Worm (Caenorhabditis elegans) whole organism, L4 larva: ENCODE measurements around the gene rod-1.

Experiments used
- D1046.2 ChIP-seq: fragments of 200-800 bp; sonication (Bioruptor generic); IDR thresholded peaks from 2 replicates; pipeline ENCODE4 v1.3.6; 2022; ENCODE audit warnings: missing genetic modification characterization, missing compliant biosample characterization
- Y105C5A.15 ChIP-seq: fragments of 200-800 bp; sonication (Bioruptor generic); IDR thresholded peaks from 2 replicates; pipeline ENCODE4 v1.3.6; 2022; ENCODE audit warnings: missing genetic modification characterization, missing compliant biosample characterization
- Y48G9A.11 ChIP-seq: fragments of 200-800 bp; sonication (Bioruptor generic); IDR thresholded peaks from 2 replicates; pipeline ENCODE4 v1.3.6; 2022; ENCODE audit warnings: missing genetic modification reagents, missing genetic modification characterization, missing compliant biosample characterization
- ZK337.2 ChIP-seq: fragments of 200-800 bp; sonication (Bioruptor generic); IDR thresholded peaks from 2 replicates; pipeline ENCODE4 v1.3.6; 2022; ENCODE audit warnings: missing genetic modification reagents, missing genetic modification characterization, missing compliant biosample characterization
- aha-1 ChIP-seq: fragments of 150-350 bp; peaks from one replicate; lab custom pipeline; 2014; ENCODE audit warnings: missing biosample characterization, missing genetic modification characterization
- attf-4 ChIP-seq: sonication (generic microtip); optimal IDR thresholded peaks from 3 replicates; lab custom pipeline; 2017; ENCODE audit warnings: missing biosample characterization, missing genetic modification characterization
- ces-1 ChIP-seq: fragments of 150-350 bp; sonication (generic microtip); optimal IDR thresholded peaks from 4 replicates; lab custom pipeline; 2014; ENCODE audit warnings: missing biosample characterization, missing genetic modification reagents, missing genetic modification characterization
- cey-2 ChIP-seq: sonication (generic microtip); optimal IDR thresholded peaks from 3 replicates; lab custom pipeline; 2017; ENCODE audit warnings: missing genetic modification characterization, mild to moderate bottlenecking, missing compliant biosample characterization, antibody characterized with exemption, borderline replicate concordance; ENCODE audit not compliant: insufficient read depth
- ctbp-1 ChIP-seq: fragments of 200-800 bp; sonication (Bioruptor generic); IDR thresholded peaks from 2 replicates; pipeline ENCODE4 v1.3.6; 2022; ENCODE audit warnings: missing genetic modification reagents, missing genetic modification characterization, missing compliant biosample characterization
- daf-12 ChIP-seq: fragments of 150-350 bp; optimal IDR thresholded peaks from 2 replicates; lab custom pipeline; 2014; ENCODE audit warnings: missing biosample characterization, missing genetic modification reagents, missing genetic modification characterization
- daf-16 ChIP-seq, 3 experiments: sonication (generic microtip); optimal IDR thresholded peaks; 2 replicates each; lab custom pipeline; 2016 to 2017; ENCODE audit warnings: missing genetic modification characterization in 3 of 3, missing genetic modification reagents in 3 of 3, mild to moderate bottlenecking in 2 of 3, missing compliant biosample characterization in 2 of 3, missing biosample characterization in 1 of 3, moderate library complexity in 1 of 3
- daf-8 ChIP-seq: fragments of 200-800 bp; sonication (Bioruptor generic); IDR thresholded peaks from 2 replicates; pipeline ENCODE4 v1.3.6; 2022; ENCODE audit warnings: missing genetic modification characterization, missing compliant biosample characterization
- dmd-6 ChIP-seq: fragments of 200-800 bp; sonication (Bioruptor generic); IDR thresholded peaks from 2 replicates; pipeline ENCODE4 v1.3.6; 2022; ENCODE audit warnings: missing genetic modification reagents, missing genetic modification characterization, missing compliant biosample characterization
- dmd-8 ChIP-seq: fragments of 200-800 bp; sonication (Bioruptor generic); IDR thresholded peaks from 2 replicates; pipeline ENCODE4 v1.3.6; 2022; ENCODE audit warnings: missing genetic modification characterization, missing compliant biosample characterization
- dpl-1 ChIP-seq: fragments of 150-350 bp; optimal IDR thresholded peaks from 2 replicates; lab custom pipeline; 2014; ENCODE audit warnings: missing biosample characterization, missing genetic modification reagents, missing genetic modification characterization
- dve-1 ChIP-seq: sonication (generic microtip); optimal IDR thresholded peaks from 2 replicates; lab custom pipeline; 2017; ENCODE audit warnings: antibody characterized with exemption, mild to moderate bottlenecking, missing genetic modification characterization, missing compliant biosample characterization; ENCODE audit not compliant: insufficient read depth
- hif-1 ChIP-seq, 2 experiments: sonication (generic microtip); optimal IDR thresholded peaks; 2 replicates each; lab custom pipeline; 2016 to 2017; ENCODE audit warnings: missing compliant biosample characterization in 2 of 2, missing genetic modification characterization in 2 of 2, missing genetic modification reagents in 2 of 2, missing genotype in 2 of 2, mild to moderate bottlenecking in 1 of 2
- hlh-11 ChIP-seq: fragments of 200-800 bp; sonication (Bioruptor generic); optimal IDR thresholded peaks from 2 replicates; lab custom pipeline; 2018; ENCODE audit warnings: mild to moderate bottlenecking, missing genetic modification characterization, missing compliant biosample characterization
- hlh-30 ChIP-seq: sonication (generic microtip); optimal IDR thresholded peaks from 2 replicates; lab custom pipeline; 2017; ENCODE audit warnings: antibody characterized with exemption, mild to moderate bottlenecking, missing genetic modification characterization, missing compliant biosample characterization; ENCODE audit not compliant: insufficient read depth
- jun-1 ChIP-seq: fragments of 150-350 bp; optimal IDR thresholded peaks from 2 replicates; lab custom pipeline; 2014; ENCODE audit warnings: missing biosample characterization, missing genetic modification reagents, missing genetic modification characterization
- lin-39 ChIP-seq: fragments of 150-350 bp; optimal IDR thresholded peaks from 2 replicates; lab custom pipeline; 2014; ENCODE audit warnings: missing biosample characterization, missing genetic modification reagents, missing genetic modification characterization
- madf-5 ChIP-seq, 2 experiments: fragments of 200-800 bp; sonication (Bioruptor generic); IDR thresholded peaks; 2 replicates each; pipeline ENCODE4 v1.3.6; 2022; ENCODE audit warnings: missing compliant biosample characterization in 2 of 2, missing genetic modification characterization in 2 of 2
- mdl-1 ChIP-seq, 2 experiments: fragments of 150-350 bp in 1 of 2; sonication (generic microtip) in 1 of 2; optimal IDR thresholded peaks; 2 replicates each; lab custom pipeline; 2014 to 2017; ENCODE audit warnings: missing biosample characterization in 2 of 2, missing genetic modification characterization in 2 of 2
- mep-1 ChIP-seq: fragments of 150-350 bp; sonication (generic microtip); optimal IDR thresholded peaks from 3 replicates; lab custom pipeline; 2014; ENCODE audit warnings: missing biosample characterization, missing genetic modification characterization
- mxl-2 ChIP-seq: fragments of 200-800 bp; sonication (Bioruptor generic); conservative IDR thresholded peaks from 2 replicates; pipeline ENCODE4 v1.3.6; 2022; ENCODE audit warnings: missing genetic modification reagents, missing genetic modification characterization, missing compliant biosample characterization
- mxl-3 ChIP-seq: fragments of 200-800 bp; sonication (Bioruptor generic); optimal IDR thresholded peaks from 2 replicates; lab custom pipeline; 2018; ENCODE audit warnings: mild to moderate bottlenecking, missing genetic modification characterization, missing compliant biosample characterization
- nhr-28 ChIP-seq: fragments of 150-350 bp; optimal IDR thresholded peaks from 2 replicates; lab custom pipeline; 2014; ENCODE audit warnings: missing biosample characterization, missing genetic modification characterization
- pha-4 ChIP-seq, 2 experiments: fragments of 150-350 bp in 1 of 2; fragments of 200-800 bp in 1 of 2; sonication (Bioruptor generic) in 1 of 2; IDR thresholded peaks in 1 of 2; optimal IDR thresholded peaks in 1 of 2; 2 replicates each; pipeline versions ENCODE4 v1.3.6 to Lab custom; 2014 to 2022; ENCODE audit warnings: missing genetic modification characterization in 2 of 2, missing genetic modification reagents in 2 of 2, missing biosample characterization in 1 of 2, missing compliant biosample characterization in 1 of 2
- php-3 ChIP-seq: fragments of 200-800 bp; sonication (Bioruptor generic); IDR thresholded peaks from 2 replicates; pipeline ENCODE4 v1.3.6; 2022; ENCODE audit warnings: missing genetic modification reagents, missing genetic modification characterization, missing compliant biosample characterization
- pqm-1 ChIP-seq: sonication (generic microtip); optimal IDR thresholded peaks from 2 replicates; lab custom pipeline; 2017; ENCODE audit warnings: missing biosample characterization, missing genetic modification characterization
- sdz-12 ChIP-seq: fragments of 200-800 bp; sonication (Bioruptor generic); optimal IDR thresholded peaks from 2 replicates; lab custom pipeline; 2018; ENCODE audit warnings: mild to moderate bottlenecking, missing genetic modification characterization, missing compliant biosample characterization
- set-16 ChIP-seq: fragments of 200-800 bp; sonication (Bioruptor generic); IDR thresholded peaks from 2 replicates; pipeline ENCODE4 v1.3.6; 2022; ENCODE audit warnings: missing genetic modification reagents, missing genetic modification characterization, missing compliant biosample characterization
- tra-1 ChIP-seq: fragments of 200-800 bp; sonication (Bioruptor generic); IDR thresholded peaks from 2 replicates; pipeline ENCODE4 v1.3.6; 2022; ENCODE audit warnings: missing genetic modification reagents, missing genetic modification characterization, missing compliant biosample characterization
- unc-62 ChIP-seq, 3 experiments: fragments of 150-350 bp in 1 of 3; sonication (generic microtip); optimal IDR thresholded peaks in 2 of 3; peaks in 1 of 3; 1 replicate in 1 of 3; 2 replicates in 2 of 3; lab custom pipeline; 2014 to 2017; ENCODE audit warnings: missing biosample characterization in 3 of 3, missing genetic modification characterization in 3 of 3, missing genetic modification reagents in 3 of 3, missing genotype in 1 of 3
- zag-1 ChIP-seq: fragments of 150-350 bp; optimal IDR thresholded peaks from 2 replicates; lab custom pipeline; 2014; ENCODE audit warnings: missing biosample characterization, missing genetic modification characterization
- zfp-2 ChIP-seq: sonication (generic microtip); optimal IDR thresholded peaks from 2 replicates; lab custom pipeline; 2016; ENCODE audit warnings: mild to moderate bottlenecking, missing genetic modification characterization, missing compliant biosample characterization
- zfp-3 ChIP-seq: fragments of 200-800 bp; sonication (Bioruptor generic); conservative IDR thresholded peaks from 2 replicates; pipeline ENCODE4 v1.3.6; 2022; ENCODE audit warnings: missing genetic modification reagents, missing genetic modification characterization, missing compliant biosample characterization
- zip-2 ChIP-seq: fragments of 150-350 bp; optimal IDR thresholded peaks from 2 replicates; lab custom pipeline; 2014; ENCODE audit warnings: missing biosample characterization, missing genetic modification characterization

The rod-1 gene

DNA sequence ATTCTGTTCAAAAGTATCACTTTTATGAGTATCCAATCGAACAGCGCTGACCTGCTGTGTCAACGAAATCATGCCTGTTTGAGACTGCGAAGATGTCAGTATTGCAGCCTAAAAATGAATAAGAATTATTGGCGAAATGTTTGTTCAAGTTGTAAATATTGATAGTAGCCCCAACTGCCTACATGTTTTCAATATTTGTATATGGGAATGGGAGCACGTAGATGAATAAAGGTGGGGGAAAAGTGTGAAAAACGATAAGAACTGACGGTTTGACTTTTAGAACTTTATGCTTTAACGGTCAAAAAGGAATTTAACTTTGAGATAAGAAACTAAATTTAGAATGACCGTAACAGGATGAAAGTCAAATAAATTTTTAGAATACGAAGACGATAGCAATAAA, 42.0 kb downstream of the rod-1 start (continued):
- no peak for TF ChIP-seq zfp-2 (tag; lab: Kevin White, UChicago)

DNA sequence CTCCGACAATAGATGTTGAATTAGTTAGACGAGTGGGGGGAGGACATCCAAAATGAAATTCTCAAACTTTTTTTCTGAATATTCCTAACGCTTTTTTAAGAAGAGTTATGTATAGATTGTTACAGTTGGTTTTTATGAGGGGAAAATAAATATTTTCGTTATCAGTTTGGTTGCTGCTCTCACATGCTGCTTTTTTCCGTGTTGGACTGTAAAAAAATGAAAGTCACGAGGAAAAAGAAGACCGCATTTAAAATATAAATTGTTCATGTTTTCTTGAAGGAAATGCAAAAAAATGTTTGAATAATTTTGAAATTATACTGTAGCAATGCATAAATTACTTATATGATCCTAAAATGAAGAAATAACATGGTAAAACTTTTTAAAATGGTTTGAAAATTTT, 42.6 kb downstream of the rod-1 start:
- TF ChIP-seq hlh-30 (peak; percentile 34), hlh-11 (tag; lab: Kevin White, UChicago) (peak; percentile 49), aha-1 (tag; lab: Kevin White, UChicago) (peak; percentile 17), daf-8 (GFP tag; lab: Robert Waterston, UW) (no peak), php-3 (GFP tag; lab: Robert Waterston, UW) (peak; percentile 39; the same call in 1 of the 2 replicates), unc-62 (GFP tag; optimal IDR thresholded peaks at IDR 0.05 in 1 of 2; lab: Kevin White, UChicago) (peak in 1 of 2 experiments; percentile 25), unc-62 (tag; optimal IDR thresholded peaks at IDR 0.05; lab: Kevin White, UChicago) (no peak), nhr-28 (tag; lab: Kevin White, UChicago) (peak; percentile 22), mep-1 (tag; lab: Kevin White, UChicago) (peak; percentile 34), dve-1 (peak; percentile 20), ctbp-1 (GFP tag; lab: Robert Waterston, UW) (no peak), daf-16 (GFP tag; optimal IDR thresholded peaks at IDR 0.05; lab: Kevin White, UChicago) (no peak), daf-16 (tag; optimal IDR thresholded peaks at IDR 0.05; lab: Kevin White, UChicago) (peak; percentile 40), tra-1 (GFP tag; lab: Robert Waterston, UW) (no peak), dmd-6 (GFP tag; lab: Robert Waterston, UW) (peak; percentile 36; the same call in 1 of the 2 replicates), jun-1 (tag; lab: Kevin White, UChicago) (no peak), pqm-1 (tag; lab: Kevin White, UChicago) (peak; percentile 7)

DNA sequence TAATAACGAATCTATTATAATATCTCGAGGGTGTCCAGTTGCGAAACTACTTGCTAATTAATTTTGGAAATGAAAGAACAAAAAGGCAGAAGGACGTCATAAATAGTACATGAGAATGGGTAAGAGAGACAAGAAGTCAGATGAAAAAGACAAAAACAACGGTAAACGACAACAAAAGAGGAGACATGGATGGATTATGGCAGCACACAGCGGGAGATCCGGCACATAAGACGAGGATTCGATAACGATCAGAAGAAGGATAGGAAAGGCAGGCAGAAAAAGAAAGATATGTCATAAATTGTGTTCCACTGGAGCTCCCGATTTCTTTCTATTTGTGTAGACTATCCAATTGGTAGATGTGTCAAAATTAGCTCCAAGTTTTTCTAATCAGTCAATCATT, 43.3 kb downstream of the rod-1 start:
- TF ChIP-seq ces-1 (GFP tag; lab: Kevin White, UChicago) = no peak
- TF ChIP-seq Y105C5A.15 = no peak
- TF ChIP-seq aha-1 (tag; lab: Kevin White, UChicago) = peak; percentile 39

DNA sequence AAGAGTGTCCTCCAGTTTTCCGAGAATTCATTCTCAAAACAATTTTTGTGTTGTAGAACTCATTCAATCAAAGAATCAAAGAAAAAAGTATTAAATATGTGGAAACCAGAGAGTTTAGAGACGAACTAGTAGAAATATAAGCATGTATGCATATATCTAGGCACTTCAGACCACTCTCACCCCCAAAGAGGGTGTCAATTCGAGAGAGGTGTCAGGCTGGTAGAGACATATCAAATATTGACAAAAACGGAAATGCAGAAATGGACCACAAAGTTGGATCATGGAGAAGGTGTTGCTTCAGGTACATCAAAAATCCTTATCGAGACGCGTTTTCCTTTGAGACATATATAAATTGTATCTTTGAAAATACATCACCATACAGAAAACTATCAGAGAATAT, 45.5 kb downstream of the rod-1 start:
- TF ChIP-seq unc-62 (GFP tag; optimal IDR thresholded peaks at IDR 0.05 in 1 of 2; lab: Kevin White, UChicago) = peak in 1 of 2 experiments; percentile 92
- no peak for TF ChIP-seq unc-62 (tag; optimal IDR thresholded peaks at IDR 0.05; lab: Kevin White, UChicago)
- TF ChIP-seq zag-1 = no peak

DNA sequence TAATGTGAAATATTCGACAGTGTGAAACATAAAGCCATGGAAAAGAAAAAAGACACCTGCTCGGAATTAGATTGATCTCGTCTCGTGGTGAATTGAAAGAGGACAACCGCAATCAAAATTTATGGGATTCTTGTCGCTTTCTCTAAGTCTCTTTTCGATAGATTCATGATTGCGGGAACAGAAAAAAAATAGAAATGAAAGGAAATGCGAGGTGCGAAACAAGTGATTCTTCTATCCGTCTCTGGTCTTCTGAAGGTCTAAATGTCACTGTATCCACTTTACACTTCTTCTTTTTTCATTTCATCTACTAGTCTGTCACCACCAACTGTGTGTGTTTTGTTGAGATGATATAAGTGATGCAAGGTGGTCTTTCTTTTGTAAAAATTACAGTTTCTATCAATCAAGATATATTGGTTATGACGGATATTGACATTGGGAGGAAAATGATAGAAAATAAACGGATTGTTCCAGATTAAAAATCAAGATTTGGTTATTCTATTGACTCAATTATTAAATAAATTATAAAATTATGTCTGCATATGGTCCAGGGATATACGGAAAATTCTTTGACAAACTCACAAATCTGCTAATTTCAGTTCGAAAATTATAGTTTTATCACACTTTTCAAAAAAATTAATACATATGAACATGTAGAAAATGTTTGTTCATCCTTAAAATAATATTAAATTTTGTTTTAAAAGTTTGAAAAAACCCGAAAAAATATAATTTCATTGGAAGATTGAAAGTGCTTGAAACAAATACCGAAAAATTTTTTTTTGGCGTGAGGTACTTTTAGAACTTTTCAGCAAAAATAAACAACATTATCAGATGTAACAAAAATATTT, 52.2 kb downstream of the rod-1 start:
- TF ChIP-seq zip-2 (no peak), mdl-1 (tag; optimal IDR thresholded peaks at IDR 0.05; lab: Kevin White, UChicago) (peak in 1 of 2 experiments; percentile 34), sdz-12 (no peak), zfp-3 (no peak), hlh-30 (peak; percentile 33), hif-1 (tag; optimal IDR thresholded peaks at IDR 0.05; lab: Kevin White, UChicago) (no peak), dpl-1 (no peak), D1046.2 (GFP tag; lab: Robert Waterston, UW) (no peak), mxl-3 (GFP tag; lab: Kevin White, UChicago) (no peak), Y105C5A.15 (no peak), lin-39 (tag; lab: Kevin White, UChicago) (no peak), pha-4 (GFP tag; IDR thresholded peaks at IDR 0.05; lab: Robert Waterston, UW) (no peak), pha-4 (tag; optimal IDR thresholded peaks at IDR 0.05; lab: Kevin White, UChicago) (no peak), ZK337.2 (GFP tag; lab: Robert Waterston, UW) (no peak), unc-62 (GFP tag; optimal IDR thresholded peaks at IDR 0.05 in 1 of 2; lab: Kevin White, UChicago) (peak in 1 of 2 experiments; percentile 90), unc-62 (tag; optimal IDR thresholded peaks at IDR 0.05; lab: Kevin White, UChicago) (no peak), cey-2 (tag; lab: Kevin White, UChicago) (peak; percentile 30), daf-12 (tag; lab: Kevin White, UChicago) (no peak), set-16 (GFP tag; lab: Robert Waterston, UW) (no peak), aha-1 (tag; lab: Kevin White, UChicago) (peak; percentile 92), nhr-28 (tag; lab: Kevin White, UChicago) (peak; percentile 34), dmd-8 (GFP tag; lab: Robert Waterston, UW) (no peak), madf-5 (GFP tag; IDR thresholded peaks at IDR 0.05; lab: Robert Waterston, UW) (no peak), tra-1 (GFP tag; lab: Robert Waterston, UW) (no peak), dmd-6 (GFP tag; lab: Robert Waterston, UW) (no peak), zfp-2 (tag; lab: Kevin White, UChicago) (no peak), Y48G9A.11 (no peak), mxl-2 (no peak), attf-4 (no peak)
